Worm (Caenorhabditis elegans) whole organism, midembryonic: ENCODE measurements around the gene com-1.

ENCODE experiments used
- flt-1 ChIP-seq: fragments of 200-800 bp; sonication (Bioruptor generic); IDR thresholded peaks from 2 replicates; pipeline ENCODE4 v1.3.6; 2022; ENCODE audit warnings: missing genetic modification characterization, missing compliant biosample characterization
- klf-2 ChIP-seq: fragments of 200-800 bp; sonication (Bioruptor generic); conservative IDR thresholded peaks from 2 replicates; pipeline ENCODE4 v1.3.6; 2022; ENCODE audit warnings: missing genetic modification reagents, missing genetic modification characterization, missing compliant biosample characterization
- med-1 ChIP-seq: sonication (generic microtip); optimal IDR thresholded peaks from 2 replicates; lab custom pipeline; 2017; ENCODE audit warnings: missing genetic modification characterization, mild to moderate bottlenecking, missing compliant biosample characterization, antibody characterized with exemption, missing genetic modification reagents; ENCODE audit not compliant: insufficient read depth
- ref-1 ChIP-seq: fragments of 200-800 bp; sonication (Bioruptor generic); conservative IDR thresholded peaks from 2 replicates; pipeline ENCODE4 v1.3.6; 2022; ENCODE audit warnings: missing genetic modification reagents, missing genetic modification characterization, missing compliant biosample characterization
- ztf-23 ChIP-seq: fragments of 200-800 bp; sonication (Bioruptor generic); IDR thresholded peaks from 2 replicates; pipeline ENCODE4 v1.3.6; 2022; ENCODE audit warnings: missing genetic modification reagents, missing genetic modification characterization, missing compliant biosample characterization

DNA sequence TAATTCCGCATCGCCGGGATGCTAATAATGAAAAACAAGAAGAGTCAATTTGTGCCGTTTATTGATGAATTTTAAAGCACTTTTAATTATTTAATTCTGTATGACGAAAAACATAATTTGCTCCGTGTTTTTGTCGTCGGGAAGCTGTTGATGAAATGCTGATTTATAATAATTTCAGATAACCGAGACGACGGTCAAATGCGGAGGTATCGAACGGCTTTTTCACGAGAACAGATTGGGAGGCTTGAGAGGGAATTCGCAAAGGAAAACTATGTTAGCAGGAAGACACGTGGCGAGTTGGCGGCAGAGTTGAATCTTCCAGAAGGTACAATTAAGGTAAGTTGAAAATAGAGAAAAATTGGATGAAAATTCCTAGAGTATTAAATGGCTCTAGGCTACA is 27.4 kb downstream of the com-1 start:
- TF ChIP-seq ref-1 (no peak), klf-2 (GFP tag; lab: Robert Waterston, UW) (no peak), med-1 (GFP tag; lab: Kevin White, UChicago) (no peak), flt-1 (GFP tag; lab: Robert Waterston, UW) (no peak), ztf-23 (GFP tag; lab: Robert Waterston, UW) (no peak)
